Worm (Caenorhabditis elegans): ENCODE results near the gene srbc-5.

srbc-5 gene

DNA sequence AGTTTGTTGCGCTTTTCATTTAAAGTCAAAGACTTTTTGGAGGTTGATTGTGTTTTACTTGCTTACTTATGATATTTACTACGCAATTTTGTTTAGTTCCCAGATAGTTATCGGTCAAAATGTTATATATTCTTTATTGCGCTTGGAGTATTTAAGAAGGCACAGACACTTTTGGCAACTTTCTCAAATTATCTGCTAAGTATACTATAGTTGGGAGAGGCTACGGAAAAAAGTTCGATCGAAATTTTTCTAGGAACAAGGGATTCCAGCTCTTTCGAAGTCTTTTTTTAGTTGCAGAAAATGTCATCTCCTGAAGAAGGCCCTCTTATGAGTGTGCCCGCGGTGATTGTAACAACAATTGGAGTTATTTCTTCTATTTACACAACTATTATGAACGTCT, at the start of gene srbc-5:
srbc-5 (plus strand) TSS at position 301 of the 400 bp plus-strand sequence.
- TF ChIP-seq lin-14 (GFP tag; optimal IDR thresholded peaks at IDR 0.05) (no peak), mep-1 (tag; optimal IDR thresholded peaks at IDR 0.05) (no peak), hlh-4 (tag; optimal IDR thresholded peaks at IDR 0.05) (no peak), alr-1 (tag; optimal IDR thresholded peaks at IDR 0.05; ENCODE audit: borderline replicate concordance) (no peak), nhr-20 (tag; optimal IDR thresholded peaks at IDR 0.05) (no peak), ama-1 (optimal IDR thresholded peaks at IDR 0.05) (no peak), ceh-8 (GFP tag; optimal IDR thresholded peaks at IDR 0.05) (no peak), hpl-2 (GFP tag; optimal IDR thresholded peaks at IDR 0.05) (no peak), xbp-1 (tag; optimal IDR thresholded peaks at IDR 0.05) (no peak), ceh-90 (tag; optimal IDR thresholded peaks at IDR 0.05) (no peak), snu-23 (GFP tag; optimal IDR thresholded peaks at IDR 0.05) (no peak), rnt-1 (tag; optimal IDR thresholded peaks at IDR 0.05) (no peak), nhr-85 (tag) (no peak), F16B12.6 (tag; optimal IDR thresholded peaks at IDR 0.05) (no peak), elt-2 (tag; optimal IDR thresholded peaks at IDR 0.05) (no peak), blmp-1 (tag; optimal IDR thresholded peaks at IDR 0.05) (no peak), zag-1 (tag; optimal IDR thresholded peaks at IDR 0.05) (no peak), irx-1 (tag; optimal IDR thresholded peaks at IDR 0.05) (no peak), unc-98 (GFP tag; IDR thresholded peaks at IDR 0.05) (no peak), skn-1 (tag; optimal IDR thresholded peaks at IDR 0.05) (no peak)

DNA sequence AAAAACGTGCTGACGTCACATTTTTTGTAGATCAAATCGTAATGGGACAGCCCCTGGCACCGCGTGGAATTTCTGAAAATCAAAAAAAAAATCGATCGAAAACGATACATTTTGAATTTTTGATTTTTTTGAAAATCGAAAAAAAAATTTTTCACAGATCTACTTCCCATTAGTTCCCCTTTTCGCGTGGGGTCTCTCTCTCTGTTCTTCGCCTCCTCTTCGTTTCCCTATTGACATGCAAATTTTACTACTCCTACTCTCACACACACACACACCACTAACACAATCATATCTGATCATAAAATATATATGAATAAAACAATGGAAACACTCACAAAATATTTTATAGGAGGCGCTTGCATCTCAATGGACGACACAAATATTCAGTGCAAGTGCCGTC, 41.6 kb upstream of the srbc-5 start:
- TF ChIP-seq efl-1 (optimal IDR thresholded peaks at IDR 0.05) (no peak), efl-1 (GFP tag; optimal IDR thresholded peaks at IDR 0.05 in 1 of 2) (peak in 1 of 2 experiments; percentile 71), blmp-1 (tag; optimal IDR thresholded peaks at IDR 0.05) (no peak)

DNA sequence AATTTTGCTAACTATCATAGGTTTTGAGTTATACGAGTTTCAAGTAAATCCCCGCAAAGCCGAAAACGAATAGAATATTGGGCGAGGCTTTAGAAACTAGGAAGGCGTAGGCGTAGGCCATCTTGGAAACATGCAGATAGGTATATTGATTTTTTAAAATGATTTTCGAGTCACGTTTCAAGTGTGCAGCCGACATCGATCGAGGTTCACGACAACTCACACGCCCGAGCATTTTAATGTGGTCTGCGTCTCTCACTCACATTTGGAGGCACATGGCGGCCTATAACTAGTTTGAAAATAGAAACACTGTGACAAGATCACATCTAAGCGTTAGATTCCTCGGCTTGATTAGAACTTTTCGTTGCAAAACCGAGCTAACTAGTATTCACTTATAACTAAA, 32.8 kb upstream of the srbc-5 start, which contains the start of gene K08D9.2:
K08D9.2 (plus strand) TSS at position 301 of the 400 bp plus-strand sequence.
- TF ChIP-seq hlh-4 (tag; optimal IDR thresholded peaks at IDR 0.05) (no peak), alr-1 (tag; optimal IDR thresholded peaks at IDR 0.05; ENCODE audit: borderline replicate concordance) (no peak), nhr-12 (tag; optimal IDR thresholded peaks at IDR 0.05) (no peak), pag-3 (tag; optimal IDR thresholded peaks at IDR 0.05; ENCODE audit: borderline replicate concordance, insufficient read depth) (no peak), C16A3.4 (tag; optimal IDR thresholded peaks at IDR 0.05) (no peak), ceh-63 (GFP tag; optimal IDR thresholded peaks at IDR 0.05) (no peak), fkh-10 (GFP tag; optimal IDR thresholded peaks at IDR 0.05) (no peak), nhr-76 (tag; optimal IDR thresholded peaks at IDR 0.05) (no peak), egl-27 (tag; optimal IDR thresholded peaks at IDR 0.05) (no peak), C04F5.9 (tag; optimal IDR thresholded peaks at IDR 0.05) (no peak), dpl-1 (GFP tag; optimal IDR thresholded peaks at IDR 0.05) (no peak), aha-1 (tag; optimal IDR thresholded peaks at IDR 0.05) (no peak), nhr-77 (tag; optimal IDR thresholded peaks at IDR 0.05) (no peak), rnt-1 (tag; optimal IDR thresholded peaks at IDR 0.05) (no peak), nhr-237 (tag; optimal IDR thresholded peaks at IDR 0.05) (no peak), elt-3 (tag; optimal IDR thresholded peaks at IDR 0.05) (no peak), nhr-47 (tag; optimal IDR thresholded peaks at IDR 0.05) (no peak)

- TF ChIP-seq C34B4.2 (tag; optimal IDR thresholded peaks at IDR 0.05) (no peak), ceh-82 (tag; optimal IDR thresholded peaks at IDR 0.05) (no peak), lin-15B (tag; optimal IDR thresholded peaks at IDR 0.05) (no peak), grh-1 (GFP tag; IDR thresholded peaks at IDR 0.05) (no peak), nhr-77 (tag; optimal IDR thresholded peaks at IDR 0.05) (no peak), hpl-2 (GFP tag; optimal IDR thresholded peaks at IDR 0.05) (no peak), elt-2 (tag; optimal IDR thresholded peaks at IDR 0.05) (no peak), nhr-20 (tag; optimal IDR thresholded peaks at IDR 0.05) (no peak), ama-1 (optimal IDR thresholded peaks at IDR 0.05) (no peak), swsn-7 (tag; optimal IDR thresholded peaks at IDR 0.05) (no peak), Y116A8C.19 (tag; optimal IDR thresholded peaks at IDR 0.05; ENCODE audit: borderline replicate concordance) (no peak), pqm-1 (tag; optimal IDR thresholded peaks at IDR 0.05) (no peak), ets-5 (GFP tag; IDR thresholded peaks at IDR 0.05) (no peak), fos-1 (tag; optimal IDR thresholded peaks at IDR 0.05) (no peak), skn-1 (tag; optimal IDR thresholded peaks at IDR 0.05) (no peak), unc-98 (GFP tag; IDR thresholded peaks at IDR 0.05) (no peak), sptf-1 (tag; optimal IDR thresholded peaks at IDR 0.05) (no peak), ceh-90 (tag; optimal IDR thresholded peaks at IDR 0.05) (no peak), jun-1 (tag; optimal IDR thresholded peaks at IDR 0.05) (no peak), fkh-4 (tag; optimal IDR thresholded peaks at IDR 0.05; ENCODE audit: borderline replicate concordance) (no peak)
These were observed 30.0 kb upstream of the srbc-5 start for ce11 chrV:3230150-3230549.
